Worm (Caenorhabditis elegans): Measurements from ENCODE around the gene fbxb-78.
A peak's percentile ranks its signal among the peaks of the same experiment; 100 is the strongest.

The fbxb-78 gene

DNA sequence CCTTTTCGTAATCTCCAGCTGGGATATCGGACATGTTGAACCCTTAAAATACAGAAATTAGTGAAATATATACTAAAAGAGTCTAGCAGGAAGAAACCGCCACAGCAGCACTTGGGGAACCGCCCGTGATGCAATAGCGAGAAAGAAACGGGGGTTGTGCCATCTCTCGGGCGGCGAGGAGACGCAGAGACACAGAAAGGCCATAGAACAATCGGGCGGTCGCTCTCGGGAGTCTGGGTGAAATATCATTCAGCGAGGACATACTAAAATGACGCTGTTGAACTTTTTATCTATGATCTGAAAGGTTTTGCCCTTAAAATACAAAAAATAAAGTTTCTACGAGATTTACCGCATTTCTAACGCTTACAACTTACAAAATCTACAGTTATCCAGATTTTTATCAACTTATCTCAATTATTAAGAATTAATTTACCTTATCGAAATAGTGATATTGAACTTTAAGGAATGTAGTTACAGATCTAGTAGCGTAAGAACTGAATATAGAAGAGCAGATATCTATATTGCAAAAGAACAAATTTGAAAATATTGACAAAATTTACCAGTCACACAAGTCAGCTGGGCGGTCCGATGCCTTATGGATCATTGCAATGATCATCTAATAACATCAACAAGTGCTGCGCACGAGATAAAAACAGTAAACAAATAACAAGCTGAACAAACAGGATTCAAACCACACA, 11.2 kb downstream of the fbxb-78 start, which contains the start of gene cyc-2.1 (continued):
- peak; percentile 66 for TF ChIP-seq lin-26 (GFP tag; IDR thresholded peaks at IDR 0.05)
- 0 out of 2 replicates have a peak, but pooled peaks have one; percentile 21 for TF ChIP-seq K11D2.4 (GFP tag; IDR thresholded peaks at IDR 0.05)
- no peak for TF ChIP-seq him-1 (tag; optimal IDR thresholded peaks at IDR 0.05)
- TF ChIP-seq lin-40 (tag; optimal IDR thresholded peaks at IDR 0.05): peak; percentile 47
- TF ChIP-seq F37B4.10 (GFP tag; IDR thresholded peaks at IDR 0.05): no peak
- TF ChIP-seq sea-2 (GFP tag; IDR thresholded peaks at IDR 0.05): no peak
- TF ChIP-seq B0261.1 (tag; optimal IDR thresholded peaks at IDR 0.05): peak; percentile 20
- no peak for TF ChIP-seq nhr-90 (tag; optimal IDR thresholded peaks at IDR 0.05)
- peak; percentile 49; the same call in 1 of the 2 replicates for TF ChIP-seq ceh-40 (GFP tag; IDR thresholded peaks at IDR 0.05)
- peak; percentile 94 for TF ChIP-seq hrde-1 (tag; optimal IDR thresholded peaks at IDR 0.05; ENCODE audit: borderline replicate concordance)
- TF ChIP-seq madf-6 (GFP tag; IDR thresholded peaks at IDR 0.05): peak; percentile 81

DNA sequence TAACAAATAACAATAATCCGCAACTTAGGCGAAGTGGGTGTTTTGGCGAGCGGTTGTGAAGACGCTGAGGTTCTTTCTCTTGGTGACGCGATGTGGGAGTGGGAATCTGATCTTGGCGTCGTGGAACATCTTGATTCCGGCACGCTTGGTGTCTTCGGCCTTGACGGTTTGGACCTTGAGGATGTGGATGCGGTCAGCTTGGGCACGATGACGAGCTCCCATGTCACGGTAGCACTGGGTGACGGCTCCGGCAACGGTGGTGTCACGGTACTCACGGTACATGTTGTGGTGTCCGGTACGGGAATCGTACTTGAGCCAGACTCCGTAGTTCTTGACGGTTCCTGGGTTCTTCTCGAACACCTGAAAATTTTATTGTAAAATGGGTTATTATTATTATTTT, 11.8 kb downstream of the fbxb-78 start:
- no peak for TF ChIP-seq ztf-26 (tag; optimal IDR thresholded peaks at IDR 0.05)
- 0 out of 2 replicates have a peak, but pooled peaks have one; percentile 4 for TF ChIP-seq egrh-3 (GFP tag; IDR thresholded peaks at IDR 0.05)
- TF ChIP-seq nfyb-1 (GFP tag; IDR thresholded peaks at IDR 0.05): peak; percentile 5; the same call in 1 of the 2 replicates
- no peak for TF ChIP-seq sptf-2 (GFP tag; optimal IDR thresholded peaks at IDR 0.05)
- TF ChIP-seq akir-1 (GFP tag; optimal IDR thresholded peaks at IDR 0.05): no peak
- no peak for TF ChIP-seq bed-2 (GFP tag; IDR thresholded peaks at IDR 0.05)
- no peak for TF ChIP-seq nhr-120 (GFP tag; IDR thresholded peaks at IDR 0.05)
- no peak for TF ChIP-seq egl-18 (GFP tag; IDR thresholded peaks at IDR 0.05)
- TF ChIP-seq ztf-22 (GFP tag; optimal IDR thresholded peaks at IDR 0.05): no peak
- no peak for TF ChIP-seq ceh-27 (GFP tag; optimal IDR thresholded peaks at IDR 0.05)
- peak; percentile 75 for TF ChIP-seq zfh-2 (GFP tag; conservative IDR thresholded peaks at IDR 0.05)

- TF ChIP-seq efl-1 (GFP tag; optimal IDR thresholded peaks at IDR 0.05) (peak; percentile 93), nhr-179 (tag; optimal IDR thresholded peaks at IDR 0.05) (no peak), hrde-1 (tag; optimal IDR thresholded peaks at IDR 0.05; ENCODE audit: borderline replicate concordance) (peak; percentile 97), attf-5 (GFP tag; optimal IDR thresholded peaks at IDR 0.05) (peak; percentile 100), akir-1 (GFP tag; optimal IDR thresholded peaks at IDR 0.05) (peak; percentile 80), let-607 (tag; optimal IDR thresholded peaks at IDR 0.05) (peak; percentile 95 to 97), die-1 (tag; optimal IDR thresholded peaks at IDR 0.05) (peak; percentile 91), aptf-3 (GFP tag; IDR thresholded peaks at IDR 0.05) (0 out of 2 replicates have a peak, but pooled peaks have one; percentile 37), B0261.1 (tag; optimal IDR thresholded peaks at IDR 0.05) (peak; percentile 47), pha-4 (tag; optimal IDR thresholded peaks at IDR 0.05) (peak; percentile 100), T07F8.4 (tag; optimal IDR thresholded peaks at IDR 0.05) (peak; percentile 92), ceh-100 (GFP tag; IDR thresholded peaks at IDR 0.05) (peak; percentile 94), mcd-1 (GFP tag; IDR thresholded peaks at IDR 0.05) (peak; percentile 100), ceh-27 (GFP tag; optimal IDR thresholded peaks at IDR 0.05) (peak; percentile 99), ztf-6 (GFP tag; IDR thresholded peaks at IDR 0.05) (peak; percentile 98), sptf-2 (GFP tag; optimal IDR thresholded peaks at IDR 0.05) (peak; percentile 84), Y67H2A.10 (GFP tag; conservative IDR thresholded peaks at IDR 0.05) (peak; percentile 96), gei-17 (GFP tag; optimal IDR thresholded peaks at IDR 0.05) (peak; percentile 94), F49E8.2 (tag; optimal IDR thresholded peaks at IDR 0.05; ENCODE audit: insufficient read depth) (peak; percentile 98), ztf-26 (tag; optimal IDR thresholded peaks at IDR 0.05) (peak; percentile 100), Y79H2A.3 (GFP tag; conservative IDR thresholded peaks at IDR 0.05) (peak; percentile 97), lsl-1 (GFP tag; optimal IDR thresholded peaks at IDR 0.05) (peak; percentile 100), F55B11.4 (tag; optimal IDR thresholded peaks at IDR 0.05; ENCODE audit: borderline replicate concordance, insufficient read depth) (no peak), tlf-1 (GFP tag; optimal IDR thresholded peaks at IDR 0.05) (peak; percentile 100), bed-1 (GFP tag; IDR thresholded peaks at IDR 0.05) (0 out of 2 replicates have a peak, but pooled peaks have one; percentile 85), F23B12.7 (tag; optimal IDR thresholded peaks at IDR 0.05; ENCODE audit: insufficient read depth) (peak; percentile 99)
Measured at ce11 chrIV:4749728-4750278, 12.4 kb downstream of the fbxb-78 start, which contains the start of the genes rpl-20 and Y17G9B.5. rpl-20 (minus strand) TSS chrIV:4749778. Y17G9B.5 (plus strand) TSS chrIV:4750240.

Data from whole organism, young adult.